Fruit fly (Drosophila melanogaster) whole organism: ENCODE results near the gene Pgcl.

ENCODE experiments used
- CG8478 ChIP-seq: fragments of >200 bp; optimal IDR thresholded peaks from 2 replicates; lab custom pipeline; 2018; ENCODE audit warnings: inconsistent platforms
- Dll ChIP-seq: fragments of >200 bp; optimal IDR thresholded peaks from 2 replicates; lab custom pipeline; 2017
- EcR ChIP-seq, 2 experiments: fragments of >200 bp; optimal IDR thresholded peaks; 2 replicates each; lab custom pipeline; 2017; ENCODE audit warnings: missing biosample characterization in 2 of 2, missing genetic modification characterization in 2 of 2, missing genetic modification reagents in 2 of 2
- pan ChIP-seq: fragments of >200 bp; optimal IDR thresholded peaks from 2 replicates; lab custom pipeline; 2017
- psq ChIP-seq: fragments of >200 bp; optimal IDR thresholded peaks from 2 replicates; lab custom pipeline; 2017
- usp ChIP-seq: fragments of >200 bp; optimal IDR thresholded peaks from 2 replicates; lab custom pipeline; 2017; ENCODE audit warnings: missing biosample characterization, missing genetic modification characterization, mixed read lengths

dm6 chrX:478766-479165, 41.5 kb upstream of the Pgcl start, which contains the start of gene CG32817:
- TF ChIP-seq usp (GFP tag; lab: Kevin White, UChicago) (no peak), CG8478 (no peak), pan (lab: Kevin White, UChicago) (no peak), psq (lab: Kevin White, UChicago) (no peak), Dll (no peak), EcR (GFP tag; optimal IDR thresholded peaks at IDR 0.05; lab: Kevin White, UChicago) (no peak)
